Fruit fly (Drosophila melanogaster): ENCODE data around the gene squ.
A peak's percentile ranks its signal among the peaks of the same experiment; 100 is the strongest.

squ gene

DNA sequence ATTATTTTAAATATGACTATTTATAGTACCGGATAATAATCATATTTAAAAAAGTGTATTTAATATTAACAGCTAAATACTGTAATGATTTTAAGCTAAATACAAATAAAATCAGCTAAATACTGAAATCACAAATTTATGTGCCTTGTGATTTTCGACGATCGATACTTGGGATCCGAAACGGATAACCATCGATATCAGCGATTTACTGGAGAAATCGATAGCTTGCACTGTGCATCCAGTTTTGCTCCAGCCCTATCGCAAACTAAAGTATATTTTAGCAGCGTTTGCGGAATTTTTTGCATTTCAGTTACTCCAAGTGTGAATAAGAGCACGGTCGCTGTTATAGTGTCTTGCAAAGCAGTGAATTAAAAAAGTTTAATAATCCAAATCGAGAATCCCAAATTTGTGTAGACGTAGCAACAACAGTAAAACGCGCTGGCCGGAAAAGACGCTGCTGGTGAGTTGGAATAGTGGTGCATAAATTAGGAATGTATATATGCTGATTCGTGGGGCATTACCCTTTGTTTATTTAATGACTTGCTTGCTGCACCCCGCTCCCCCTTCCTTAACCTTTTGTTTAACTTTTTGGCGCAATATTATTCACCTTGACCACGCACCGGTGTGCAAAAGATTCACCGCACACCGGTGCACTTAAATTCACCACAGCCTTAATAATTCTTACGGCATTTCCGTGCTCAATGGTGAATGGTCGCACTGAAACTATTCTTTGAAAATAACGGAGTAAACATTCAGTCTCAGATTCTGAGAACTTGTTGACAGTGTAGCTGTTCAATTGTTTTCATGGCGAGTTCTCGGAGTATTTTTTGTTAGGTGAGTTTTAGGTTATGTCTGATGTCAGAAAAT, at the start of gene squ, which contains the start of gene grp (continued):
- TF ChIP-seq gro (GFP tag; optimal IDR thresholded peaks at IDR 0.05) (peak; percentile 2), crc (GFP tag; optimal IDR thresholded peaks at IDR 0.05) (no peak), CG8388 (GFP tag; optimal IDR thresholded peaks at IDR 0.05) (no peak), CG6254 (GFP tag; optimal IDR thresholded peaks at IDR 0.05) (no peak), Jarid2 (GFP tag; optimal IDR thresholded peaks at IDR 0.05) (peak; percentile 54), Med (GFP tag) (peak; percentile 80), kah (GFP tag; optimal IDR thresholded peaks at IDR 0.05) (no peak), Hr39 (optimal IDR thresholded peaks at IDR 0.05) (no peak), CG9727 (GFP tag; optimal IDR thresholded peaks at IDR 0.05) (no peak), CG4730 (GFP tag; IDR thresholded peaks at IDR 0.05) (no peak), CG12071 (GFP tag; optimal IDR thresholded peaks at IDR 0.05) (no peak), CG4707 (GFP tag; optimal IDR thresholded peaks at IDR 0.05) (no peak), gsb (GFP tag; IDR thresholded peaks at IDR 0.05) (no peak), abd-A (tag; optimal IDR thresholded peaks at IDR 0.05) (no peak), Rfx (GFP tag; IDR thresholded peaks at IDR 0.05) (peak; percentile 55), CG14441 (GFP tag; IDR thresholded peaks at IDR 0.05) (no peak), zen2 (GFP tag; IDR thresholded peaks at IDR 0.05; ENCODE audit: partially characterized antibody) (peak; percentile 89), CG43689 (GFP tag; IDR thresholded peaks at IDR 0.05) (no peak), fd96Cb (tag; optimal IDR thresholded peaks at IDR 0.05) (no peak), CG17186 (GFP tag; optimal IDR thresholded peaks at IDR 0.05) (peak; percentile 47), fd102C (GFP tag; optimal IDR thresholded peaks at IDR 0.05) (no peak), sens (GFP tag) (peak; percentile 85), slbo (GFP tag; IDR thresholded peaks at IDR 0.05) (no peak), sqz (GFP tag; optimal IDR thresholded peaks at IDR 0.05) (no peak), ken (GFP tag; IDR thresholded peaks at IDR 0.05) (no peak), CG6689 (GFP tag; IDR thresholded peaks at IDR 0.05) (no peak), CG15514 (GFP tag; optimal IDR thresholded peaks at IDR 0.05) (peak; percentile 56), Camta (GFP tag; optimal IDR thresholded peaks at IDR 0.05) (no peak), Gug (GFP tag; IDR thresholded peaks at IDR 0.05) (no peak), tio (GFP tag; optimal IDR thresholded peaks at IDR 0.05) (no peak), ham (GFP tag; IDR thresholded peaks at IDR 0.05) (no peak), ash1 (GFP tag; optimal IDR thresholded peaks at IDR 0.05) (no peak), ranshi (GFP tag; IDR thresholded peaks at IDR 0.05) (no peak), seq (GFP tag; IDR thresholded peaks at IDR 0.05) (no peak), tll (GFP tag; optimal IDR thresholded peaks at IDR 0.05) (no peak), CG6654 (GFP tag; optimal IDR thresholded peaks at IDR 0.05) (no peak), sd (tag; optimal IDR thresholded peaks at IDR 0.05) (peak; percentile 30), caup (GFP tag; optimal IDR thresholded peaks at IDR 0.05; ENCODE audit: severe bottlenecking) (no peak), chm (GFP tag; IDR thresholded peaks at IDR 0.05) (no peak), D19A (tag; optimal IDR thresholded peaks at IDR 0.05) (peak; percentile 63), CG3407 (GFP tag; optimal IDR thresholded peaks at IDR 0.05) (no peak), CG8765 (GFP tag; IDR thresholded peaks at IDR 0.05) (no peak), so (GFP tag; IDR thresholded peaks at IDR 0.05) (no peak), CG1233 (GFP tag; optimal IDR thresholded peaks at IDR 0.05) (no peak), fd64A (GFP tag; optimal IDR thresholded peaks at IDR 0.05) (no peak), pfk (GFP tag; optimal IDR thresholded peaks at IDR 0.05) (peak; percentile 9), NK7.1 (GFP tag; optimal IDR thresholded peaks at IDR 0.05) (no peak), H2.0 (GFP tag; IDR thresholded peaks at IDR 0.05) (no peak), CG2875 (GFP tag; optimal IDR thresholded peaks at IDR 0.05) (peak; percentile 8), jumu (GFP tag; optimal IDR thresholded peaks at IDR 0.05) (peak; percentile 26)

Measured in whole organism, embryonic.